Fruit fly (Drosophila melanogaster) whole organism, adult: ENCODE data around the gene Rbp1-like.

Experiments
- CG11617 ChIP-seq: fragments of 200-800 bp; sonication (Bioruptor generic); optimal IDR thresholded peaks from 2 replicates; lab custom pipeline; 2017; ENCODE audit warnings: mild to moderate bottlenecking, missing biosample characterization, missing genetic modification reagents, missing genetic modification characterization
- CG12768 ChIP-seq: fragments of 200-800 bp; sonication (Bioruptor generic); optimal IDR thresholded peaks from 2 replicates; lab custom pipeline; 2017; ENCODE audit warnings: missing biosample characterization, missing genetic modification characterization, mild to moderate bottlenecking, moderate library complexity, missing genetic modification reagents
- CG14711 ChIP-seq: fragments of 200-800 bp; sonication (Bioruptor generic); optimal IDR thresholded peaks from 2 replicates; lab custom pipeline; 2018; ENCODE audit warnings: missing biosample characterization, mild to moderate bottlenecking, missing genetic modification characterization, moderate library complexity
- CG1620 ChIP-seq: fragments of 200-800 bp; sonication (Bioruptor generic); optimal IDR thresholded peaks from 2 replicates; lab custom pipeline; 2016; ENCODE audit warnings: missing biosample characterization, missing genetic modification characterization
- CG33017 ChIP-seq: fragments of 200-800 bp; sonication (Bioruptor generic); optimal IDR thresholded peaks from 2 replicates; lab custom pipeline; 2018; ENCODE audit warnings: missing biosample characterization, mild to moderate bottlenecking, missing genetic modification characterization, moderate library complexity
- CG5204 ChIP-seq: fragments of 200-800 bp; sonication (Bioruptor generic); optimal IDR thresholded peaks from 2 replicates; lab custom pipeline; 2016; ENCODE audit warnings: missing biosample characterization, missing genetic modification characterization
- CG7045 ChIP-seq: fragments of 200-800 bp; sonication (Bioruptor generic); optimal IDR thresholded peaks from 2 replicates; lab custom pipeline; 2017; ENCODE audit warnings: missing biosample characterization, mild to moderate bottlenecking, missing genetic modification characterization
- CG7101 ChIP-seq: fragments of 200-800 bp; sonication (Bioruptor generic); optimal IDR thresholded peaks from 2 replicates; lab custom pipeline; 2018; ENCODE audit warnings: missing biosample characterization, mild to moderate bottlenecking, missing genetic modification characterization, moderate library complexity
- Clk ChIP-seq: fragments of 200-800 bp; sonication (Bioruptor generic); optimal IDR thresholded peaks from 2 replicates; lab custom pipeline; 2017; ENCODE audit warnings: missing biosample characterization, missing genetic modification characterization
- Crg-1 ChIP-seq: fragments of 200-800 bp; sonication (Bioruptor generic); optimal IDR thresholded peaks from 2 replicates; lab custom pipeline; 2016; ENCODE audit warnings: missing biosample characterization, missing genetic modification characterization
- Hr96 ChIP-seq: fragments of 200-800 bp; sonication (Bioruptor generic); optimal IDR thresholded peaks from 2 replicates; lab custom pipeline; 2016; ENCODE audit warnings: missing biosample characterization, missing genetic modification characterization
- Mnt ChIP-seq: fragments of 200-800 bp; sonication (Bioruptor generic); optimal IDR thresholded peaks from 2 replicates; lab custom pipeline; 2016; ENCODE audit warnings: missing biosample characterization, mild to moderate bottlenecking, missing genetic modification characterization
- bab1 ChIP-seq: fragments of 200-800 bp; sonication (Bioruptor generic); optimal IDR thresholded peaks from 3 replicates; lab custom pipeline; 2019; ENCODE audit warnings: missing biosample characterization, mild to moderate bottlenecking, missing genetic modification characterization, moderate library complexity
- cic ChIP-seq: fragments of 200-800 bp; sonication (Bioruptor generic); optimal IDR thresholded peaks from 2 replicates; lab custom pipeline; 2017; ENCODE audit warnings: missing biosample characterization, mild to moderate bottlenecking, missing genetic modification characterization, moderate library complexity
- cnc ChIP-seq, 2 experiments: fragments of >200 bp; optimal IDR thresholded peaks; 2 replicates each; lab custom pipeline; 2017
- kay ChIP-seq: fragments of 200-800 bp; sonication (Bioruptor generic); peaks from one replicate; lab custom pipeline; 2016; ENCODE audit warnings: missing biosample characterization, missing genetic modification characterization, borderline replicate concordance
- ovo ChIP-seq: fragments of 200-800 bp; sonication (Bioruptor generic); optimal IDR thresholded peaks from 2 replicates; lab custom pipeline; 2016; ENCODE audit warnings: missing biosample characterization, missing genetic modification characterization
- pad ChIP-seq: fragments of 200-800 bp; sonication (Bioruptor generic); optimal IDR thresholded peaks from 3 replicates; lab custom pipeline; 2017; ENCODE audit warnings: missing biosample characterization, missing genetic modification characterization, mild to moderate bottlenecking, moderate library complexity, missing genetic modification reagents
- tj ChIP-seq: fragments of 200-800 bp; sonication (Bioruptor generic); optimal IDR thresholded peaks from 3 replicates; lab custom pipeline; 2017; ENCODE audit warnings: missing biosample characterization, mild to moderate bottlenecking, missing genetic modification characterization, moderate library complexity
- toe ChIP-seq: fragments of 200-800 bp; sonication (Bioruptor generic); optimal IDR thresholded peaks from 2 replicates; lab custom pipeline; 2016; ENCODE audit warnings: missing biosample characterization, missing genetic modification characterization

Gene Rbp1-like

dm6 chrX:13384177-13384576 lies 500 bp downstream of the Rbp1-like start:
- no peak for TF ChIP-seq CG14711 (tag; lab: Kevin White, UChicago)
- peak; percentile 28 for TF ChIP-seq pad
- TF ChIP-seq tj (GFP tag; lab: Kevin White, UChicago): peak; percentile 3
- TF ChIP-seq Mnt: no peak

- TF ChIP-seq CG5204 (GFP tag; lab: Kevin White, UChicago): no peak
- TF ChIP-seq CG7045 (GFP tag; lab: Kevin White, UChicago): peak; percentile 9
- peak; percentile 75 for TF ChIP-seq pad
- TF ChIP-seq tj (GFP tag; lab: Kevin White, UChicago): peak; percentile 72
- no peak for TF ChIP-seq ovo (GFP tag; lab: Kevin White, UChicago)
- TF ChIP-seq CG1620 (GFP tag; lab: Kevin White, UChicago): peak; percentile 77
- TF ChIP-seq Clk (GFP tag; lab: Kevin White, UChicago): no peak
- TF ChIP-seq CG11617 (GFP tag; lab: Kevin White, UChicago): peak; percentile 55
- TF ChIP-seq Hr96 (GFP tag; lab: Kevin White, UChicago): no peak
- TF ChIP-seq Mnt: peak; percentile 89
- TF ChIP-seq CG33017 (tag; lab: Kevin White, UChicago): no peak
- peak; percentile 39 for TF ChIP-seq CG14711 (tag; lab: Kevin White, UChicago)
- TF ChIP-seq cnc (optimal IDR thresholded peaks at IDR 0.05; lab: Kevin White, UChicago): no peak
- TF ChIP-seq toe (GFP tag; lab: Kevin White, UChicago): peak; percentile 44
- peak; percentile 48 for TF ChIP-seq CG12768 (GFP tag; lab: Kevin White, UChicago)
- TF ChIP-seq kay (GFP tag; lab: Kevin White, UChicago): no peak
- TF ChIP-seq bab1: peak; percentile 61
- peak; percentile 51 for TF ChIP-seq cic (GFP tag; lab: Kevin White, UChicago)
- peak; percentile 59 for TF ChIP-seq Crg-1 (GFP tag; lab: Kevin White, UChicago)
- peak; percentile 41 for TF ChIP-seq CG7101 (tag; lab: Kevin White, UChicago)
Measured at dm6 chrX:13383770-13384169, 907 bp downstream of the Rbp1-like start.

dm6 chrX:13376520-13376919 lies 8.2 kb downstream of the Rbp1-like start:
- TF ChIP-seq Mnt (peak; percentile 72), CG7045 (GFP tag; lab: Kevin White, UChicago) (peak; percentile 44), toe (GFP tag; lab: Kevin White, UChicago) (peak; percentile 13), bab1 (peak; percentile 63), Crg-1 (GFP tag; lab: Kevin White, UChicago) (peak; percentile 33), Clk (GFP tag; lab: Kevin White, UChicago) (peak; percentile 28), ovo (GFP tag; lab: Kevin White, UChicago) (peak; percentile 33), CG7101 (tag; lab: Kevin White, UChicago) (peak; percentile 92), cic (GFP tag; lab: Kevin White, UChicago) (peak; percentile 49), pad (peak; percentile 62), tj (GFP tag; lab: Kevin White, UChicago) (peak; percentile 82), CG1620 (GFP tag; lab: Kevin White, UChicago) (peak; percentile 4), cnc (optimal IDR thresholded peaks at IDR 0.05; lab: Kevin White, UChicago) (no peak), CG5204 (GFP tag; lab: Kevin White, UChicago) (no peak), CG14711 (tag; lab: Kevin White, UChicago) (peak; percentile 79), kay (GFP tag; lab: Kevin White, UChicago) (peak; percentile 65), CG33017 (tag; lab: Kevin White, UChicago) (peak; percentile 85), CG12768 (GFP tag; lab: Kevin White, UChicago) (peak; percentile 75), CG11617 (GFP tag; lab: Kevin White, UChicago) (peak; percentile 89), Hr96 (GFP tag; lab: Kevin White, UChicago) (no peak)

- no peak for TF ChIP-seq cic (GFP tag; lab: Kevin White, UChicago)
- no peak for TF ChIP-seq bab1
- TF ChIP-seq pad: no peak
- no peak for TF ChIP-seq Crg-1 (GFP tag; lab: Kevin White, UChicago)
- no peak for TF ChIP-seq CG33017 (tag; lab: Kevin White, UChicago)
- TF ChIP-seq kay (GFP tag; lab: Kevin White, UChicago): no peak
- no peak for TF ChIP-seq CG7101 (tag; lab: Kevin White, UChicago)
- TF ChIP-seq CG1620 (GFP tag; lab: Kevin White, UChicago): no peak
- no peak for TF ChIP-seq Mnt
- no peak for TF ChIP-seq CG11617 (GFP tag; lab: Kevin White, UChicago)
- TF ChIP-seq CG14711 (tag; lab: Kevin White, UChicago): no peak
Measured at dm6 chrX:13375489-13375997, 9.1 kb downstream of the Rbp1-like start.

dm6 chrX:13374979-13375378 lies 9.7 kb downstream of the Rbp1-like start:
- TF ChIP-seq CG7045 (GFP tag; lab: Kevin White, UChicago) (no peak), CG1620 (GFP tag; lab: Kevin White, UChicago) (no peak), toe (GFP tag; lab: Kevin White, UChicago) (no peak), kay (GFP tag; lab: Kevin White, UChicago) (peak; percentile 65), CG11617 (GFP tag; lab: Kevin White, UChicago) (no peak)

dm6 chrX:13374154-13374536 lies 10.5 kb downstream of the Rbp1-like start:
- TF ChIP-seq Mnt: no peak
- no peak for TF ChIP-seq bab1
- peak; percentile 94 for TF ChIP-seq pad
- TF ChIP-seq CG12768 (GFP tag; lab: Kevin White, UChicago): peak; percentile 29
